Worm (Caenorhabditis elegans) whole organism, young adult: ENCODE data around the gene Y94A7B.11.

Experiments used
- B0035.1 ChIP-seq: sonication (generic microtip); optimal IDR thresholded peaks from 2 replicates; lab custom pipeline; 2016; ENCODE audit warnings: missing genetic modification characterization, mild to moderate bottlenecking, missing compliant biosample characterization, missing genotype, missing genetic modification reagents
- C06A6.2 ChIP-seq: fragments of 200-800 bp; sonication (Bioruptor generic); conservative IDR thresholded peaks from 2 replicates; pipeline ENCODE4 v1.3.6; 2022; ENCODE audit warnings: missing genetic modification characterization, missing compliant biosample characterization
- C17E4.6 ChIP-seq: fragments of 200-800 bp; sonication (Bioruptor generic); IDR thresholded peaks from 2 replicates; pipeline ENCODE4 v1.3.6; 2022; ENCODE audit warnings: missing genetic modification reagents, missing genetic modification characterization, missing compliant biosample characterization
- D2030.7 ChIP-seq: fragments of 200-800 bp; sonication (Bioruptor generic); IDR thresholded peaks from 2 replicates; pipeline ENCODE4 v1.3.6; 2022; ENCODE audit warnings: missing genetic modification reagents, missing genetic modification characterization, missing compliant biosample characterization
- F33H1.4 ChIP-seq: fragments of 200-800 bp; sonication (Bioruptor generic); IDR thresholded peaks from 2 replicates; pipeline ENCODE4 v1.3.6; 2022; ENCODE audit warnings: missing genetic modification reagents, missing genetic modification characterization, missing compliant biosample characterization
- F49E8.2 ChIP-seq: sonication (generic microtip); optimal IDR thresholded peaks from 3 replicates; lab custom pipeline; 2017; ENCODE audit warnings: missing genetic modification characterization, mild to moderate bottlenecking, missing compliant biosample characterization, antibody characterized with exemption, moderate library complexity; ENCODE audit not compliant: insufficient read depth
- F57C9.4 ChIP-seq: sonication (generic microtip); optimal IDR thresholded peaks from 2 replicates; lab custom pipeline; 2017; ENCODE audit warnings: mild to moderate bottlenecking, missing genetic modification characterization, missing compliant biosample characterization
- Y67H2A.10 ChIP-seq: fragments of 200-800 bp; sonication (Bioruptor generic); conservative IDR thresholded peaks from 2 replicates; pipeline ENCODE4 v1.3.6; 2022; ENCODE audit warnings: missing genetic modification reagents, missing genetic modification characterization, missing compliant biosample characterization
- aptf-2 ChIP-seq: fragments of 200-800 bp; sonication (Bioruptor generic); conservative IDR thresholded peaks from 2 replicates; pipeline ENCODE4 v1.3.6; 2022; ENCODE audit warnings: missing genetic modification reagents, missing genetic modification characterization, missing compliant biosample characterization
- atf-7 ChIP-seq: sonication (generic microtip); optimal IDR thresholded peaks from 2 replicates; lab custom pipeline; 2017; ENCODE audit warnings: mild to moderate bottlenecking, missing genetic modification characterization, missing compliant biosample characterization
- attf-3 ChIP-seq: fragments of 200-800 bp; sonication (Bioruptor generic); conservative IDR thresholded peaks from 2 replicates; pipeline ENCODE4 v1.3.6; 2022; ENCODE audit warnings: missing genetic modification reagents, missing genetic modification characterization, missing compliant biosample characterization
- attf-5 ChIP-seq: fragments of 200-800 bp; sonication (Bioruptor generic); optimal IDR thresholded peaks from 2 replicates; lab custom pipeline; 2018; ENCODE audit warnings: mild to moderate bottlenecking, missing genetic modification characterization, missing compliant biosample characterization
- ccch-3 ChIP-seq: fragments of 200-800 bp; sonication (Bioruptor generic); optimal IDR thresholded peaks from 2 replicates; lab custom pipeline; 2018; ENCODE audit warnings: mild to moderate bottlenecking, missing genetic modification characterization, missing compliant biosample characterization
- ceh-58 ChIP-seq: fragments of 200-800 bp; sonication (Bioruptor generic); IDR thresholded peaks from 2 replicates; pipeline ENCODE4 v1.3.6; 2022; ENCODE audit warnings: missing genetic modification characterization, missing compliant biosample characterization
- efl-1 ChIP-seq: fragments of 150-350 bp; optimal IDR thresholded peaks from 2 replicates; lab custom pipeline; 2014; ENCODE audit warnings: missing biosample characterization, missing genetic modification reagents, missing genetic modification characterization
- egl-18 ChIP-seq: fragments of 200-800 bp; sonication (Bioruptor generic); IDR thresholded peaks from 2 replicates; pipeline ENCODE4 v1.3.6; 2022; ENCODE audit warnings: missing genetic modification reagents, missing genetic modification characterization, missing compliant biosample characterization
- gei-17 ChIP-seq: fragments of 200-800 bp; sonication (Bioruptor generic); optimal IDR thresholded peaks from 2 replicates; lab custom pipeline; 2018; ENCODE audit warnings: mild to moderate bottlenecking, missing genetic modification characterization, missing compliant biosample characterization
- hmg-1.2 ChIP-seq: fragments of 200-800 bp; sonication (Bioruptor generic); IDR thresholded peaks from 2 replicates; pipeline ENCODE4 v1.3.6; 2022; ENCODE audit warnings: missing genetic modification reagents, missing genetic modification characterization, missing compliant biosample characterization
- hmg-20 ChIP-seq: fragments of 200-800 bp; sonication (Bioruptor generic); IDR thresholded peaks from 2 replicates; pipeline ENCODE4 v1.3.6; 2022; ENCODE audit warnings: missing genetic modification reagents, missing genetic modification characterization, missing compliant biosample characterization
- hsf-1 ChIP-seq: fragments of 200-800 bp; sonication (Bioruptor generic); IDR thresholded peaks from 2 replicates; pipeline ENCODE4 v1.3.6; 2022; ENCODE audit warnings: missing genetic modification reagents, missing genetic modification characterization, missing compliant biosample characterization
- lin-26 ChIP-seq: fragments of 200-800 bp; sonication (Bioruptor generic); IDR thresholded peaks from 2 replicates; pipeline ENCODE4 v1.3.6; 2022; ENCODE audit warnings: missing genetic modification reagents, missing genetic modification characterization, missing compliant biosample characterization
- madf-3 ChIP-seq: fragments of 200-800 bp; sonication (Bioruptor generic); IDR thresholded peaks from 2 replicates; pipeline ENCODE4 v1.3.6; 2022; ENCODE audit warnings: missing genetic modification reagents, missing genetic modification characterization, missing compliant biosample characterization
- madf-6 ChIP-seq: fragments of 200-800 bp; sonication (Bioruptor generic); IDR thresholded peaks from 2 replicates; pipeline ENCODE4 v1.3.6; 2022; ENCODE audit warnings: missing genetic modification reagents, missing genetic modification characterization, missing compliant biosample characterization
- mcd-1 ChIP-seq: fragments of 200-800 bp; sonication (Bioruptor generic); IDR thresholded peaks from 2 replicates; pipeline ENCODE4 v1.3.6; 2022; ENCODE audit warnings: missing genetic modification reagents, missing genetic modification characterization, missing compliant biosample characterization
- mes-4 ChIP-seq: sonication (generic microtip); optimal IDR thresholded peaks from 2 replicates; lab custom pipeline; 2016; ENCODE audit warnings: missing genotype, missing genetic modification characterization, missing compliant biosample characterization
- nfya-1 ChIP-seq: sonication (generic microtip); optimal IDR thresholded peaks from 2 replicates; lab custom pipeline; 2017; ENCODE audit warnings: antibody characterized with exemption, missing compliant biosample characterization, missing genetic modification characterization, borderline replicate concordance; ENCODE audit not compliant: insufficient read depth
- nfya-2 ChIP-seq: fragments of 200-800 bp; sonication (Bioruptor generic); IDR thresholded peaks from 2 replicates; pipeline ENCODE4 v1.3.6; 2022; ENCODE audit warnings: missing genetic modification reagents, missing genetic modification characterization, missing compliant biosample characterization
- nhr-27 ChIP-seq: fragments of 200-800 bp; sonication (Bioruptor generic); optimal IDR thresholded peaks from 2 replicates; lab custom pipeline; 2018; ENCODE audit warnings: mild to moderate bottlenecking, missing genetic modification characterization, moderate library complexity, missing compliant biosample characterization
- nhr-90 ChIP-seq: sonication (generic microtip); optimal IDR thresholded peaks from 2 replicates; lab custom pipeline; 2016; ENCODE audit warnings: missing genotype, mild to moderate bottlenecking, missing genetic modification characterization, missing compliant biosample characterization
- rec-8 ChIP-seq, 2 experiments: sonication (generic microtip); optimal IDR thresholded peaks; 2 replicates each; lab custom pipeline; 2016; ENCODE audit warnings: mild to moderate bottlenecking in 2 of 2, missing genetic modification characterization in 2 of 2, missing genetic modification reagents in 2 of 2, missing genotype in 2 of 2, missing biosample characterization in 1 of 2, missing compliant biosample characterization in 1 of 2, moderate library complexity in 1 of 2
- repo-1 ChIP-seq: sonication (generic microtip); optimal IDR thresholded peaks from 2 replicates; lab custom pipeline; 2017; ENCODE audit warnings: mild to moderate bottlenecking, missing genetic modification characterization, missing compliant biosample characterization
- rpc-1 ChIP-seq, 2 experiments: fragments of 150-350 bp in 1 of 2; sonication (generic microtip) in 1 of 2; optimal IDR thresholded peaks; 2 replicates each; lab custom pipeline; 2014 to 2018; ENCODE audit warnings: missing biosample characterization in 1 of 2, missing genetic modification characterization in 1 of 2, missing genetic modification reagents in 1 of 2, missing genotype in 1 of 2
- snpc-1.3 ChIP-seq: sonication (generic microtip); optimal IDR thresholded peaks from 2 replicates; lab custom pipeline; 2017; ENCODE audit warnings: missing genetic modification characterization, mild to moderate bottlenecking, missing compliant biosample characterization, antibody characterized with exemption, moderate library complexity, missing genotype, missing genetic modification reagents; ENCODE audit not compliant: insufficient read depth
- somi-1 ChIP-seq: fragments of 200-800 bp; sonication (Bioruptor generic); optimal IDR thresholded peaks from 2 replicates; lab custom pipeline; 2018; ENCODE audit warnings: mild to moderate bottlenecking, missing genetic modification characterization, missing compliant biosample characterization
- sptf-2 ChIP-seq: fragments of 200-800 bp; sonication (Bioruptor generic); optimal IDR thresholded peaks from 2 replicates; lab custom pipeline; 2018; ENCODE audit warnings: mild to moderate bottlenecking, missing genetic modification characterization, missing compliant biosample characterization
- tbp1 ChIP-seq: fragments of 200-800 bp; sonication (Bioruptor generic); optimal IDR thresholded peaks from 2 replicates; lab custom pipeline; 2018; ENCODE audit warnings: mild to moderate bottlenecking, missing genetic modification characterization, missing compliant biosample characterization
- tlf-1 ChIP-seq: fragments of 200-800 bp; sonication (Bioruptor generic); optimal IDR thresholded peaks from 2 replicates; lab custom pipeline; 2018; ENCODE audit warnings: mild to moderate bottlenecking, missing genetic modification characterization, missing compliant biosample characterization
- ztf-3 ChIP-seq: fragments of 200-800 bp; sonication (Bioruptor generic); optimal IDR thresholded peaks from 2 replicates; lab custom pipeline; 2018; ENCODE audit warnings: mild to moderate bottlenecking, missing genetic modification characterization, missing compliant biosample characterization

Y94A7B.11 gene

ce11 chrV:17800538-17800937 is 1.9 kb downstream of the Y94A7B.11 start, which contains the start of gene srh-287:
Gene srh-287 (plus strand): TSS chrV:17800838.
- TF ChIP-seq mes-4 (tag; lab: Kevin White, UChicago), result no peak
- no peak for TF ChIP-seq sptf-2 (GFP tag; lab: Kevin White, UChicago)
- no peak for TF ChIP-seq F33H1.4 (GFP tag; lab: Robert Waterston, UW)
- TF ChIP-seq somi-1 (GFP tag; lab: Kevin White, UChicago), result no peak
- no peak for TF ChIP-seq madf-6 (GFP tag; lab: Robert Waterston, UW)

- TF ChIP-seq ztf-3 (GFP tag; lab: Kevin White, UChicago) (no peak), tbp1 (GFP tag; lab: Kevin White, UChicago) (no peak), mcd-1 (GFP tag; lab: Robert Waterston, UW) (no peak), rec-8 (tag; optimal IDR thresholded peaks at IDR 0.05; lab: Kevin White, UChicago) (no peak), hmg-20 (GFP tag; lab: Robert Waterston, UW) (no peak), tlf-1 (GFP tag; lab: Kevin White, UChicago) (no peak)
Measured at ce11 chrV:17798789-17799188, 3.6 kb downstream of the Y94A7B.11 start, which contains the start of gene srx-18. Gene srx-18 (minus strand): TSS chrV:17798889.

ce11 chrV:17795655-17796054 is 6.8 kb downstream of the Y94A7B.11 start, which contains the start of gene srh-288:
Gene srh-288 (minus strand): TSS chrV:17795755.
- TF ChIP-seq D2030.7 (no peak), hsf-1 (no peak), hmg-1.2 (GFP tag; lab: Robert Waterston, UW) (no peak), nhr-90 (no peak), snpc-1.3 (tag; lab: Kevin White, UChicago) (no peak), aptf-2 (GFP tag; lab: Robert Waterston, UW) (no peak), C06A6.2 (GFP tag; lab: Robert Waterston, UW) (no peak), madf-6 (GFP tag; lab: Robert Waterston, UW) (no peak), F33H1.4 (GFP tag; lab: Robert Waterston, UW) (no peak), attf-3 (no peak), lin-26 (GFP tag; lab: Robert Waterston, UW) (no peak)

- TF ChIP-seq madf-3 (GFP tag; lab: Robert Waterston, UW), result no peak
- TF ChIP-seq ceh-58 (GFP tag; lab: Robert Waterston, UW), result no peak
- no peak for TF ChIP-seq B0035.1 (tag; lab: Kevin White, UChicago)
- TF ChIP-seq nhr-90, result no peak
- no peak for TF ChIP-seq efl-1 (GFP tag; lab: Kevin White, UChicago)
- no peak for TF ChIP-seq C17E4.6 (GFP tag; lab: Robert Waterston, UW)
- no peak for TF ChIP-seq F49E8.2 (tag; lab: Kevin White, UChicago)
- no peak for TF ChIP-seq Y67H2A.10 (GFP tag; lab: Robert Waterston, UW)
Measured at ce11 chrV:17793986-17794385, 8.4 kb downstream of the Y94A7B.11 start, which contains the start of gene srh-289. Gene srh-289 (minus strand): TSS chrV:17794086.

ce11 chrV:17790191-17790590 is 12.2 kb downstream of the Y94A7B.11 start, which contains the start of gene srh-290:
Gene srh-290 (plus strand): TSS chrV:17790491.
- TF ChIP-seq gei-17 (GFP tag; lab: Kevin White, UChicago), result no peak
- TF ChIP-seq egl-18 (GFP tag; lab: Robert Waterston, UW), result no peak
- TF ChIP-seq F33H1.4 (GFP tag; lab: Robert Waterston, UW), result no peak
- TF ChIP-seq F57C9.4 (tag; lab: Kevin White, UChicago), result no peak
- no peak for TF ChIP-seq atf-7 (tag; lab: Kevin White, UChicago)
- no peak for TF ChIP-seq rpc-1 (optimal IDR thresholded peaks at IDR 0.05; lab: Kevin White, UChicago)
- TF ChIP-seq rpc-1 (tag; optimal IDR thresholded peaks at IDR 0.05; lab: Kevin White, UChicago), result no peak
- TF ChIP-seq repo-1 (tag; lab: Kevin White, UChicago), result no peak
- TF ChIP-seq nfya-2 (GFP tag; lab: Robert Waterston, UW), result no peak
- TF ChIP-seq attf-5 (GFP tag; lab: Kevin White, UChicago), result no peak
- no peak for TF ChIP-seq ccch-3 (GFP tag; lab: Kevin White, UChicago)
- TF ChIP-seq nfya-1 (tag; lab: Kevin White, UChicago), result no peak
- no peak for TF ChIP-seq nhr-27 (tag; lab: Kevin White, UChicago)
